Worm (Caenorhabditis elegans): ENCODE data around the gene F42A9.6.

The F42A9.6 gene

DNA sequence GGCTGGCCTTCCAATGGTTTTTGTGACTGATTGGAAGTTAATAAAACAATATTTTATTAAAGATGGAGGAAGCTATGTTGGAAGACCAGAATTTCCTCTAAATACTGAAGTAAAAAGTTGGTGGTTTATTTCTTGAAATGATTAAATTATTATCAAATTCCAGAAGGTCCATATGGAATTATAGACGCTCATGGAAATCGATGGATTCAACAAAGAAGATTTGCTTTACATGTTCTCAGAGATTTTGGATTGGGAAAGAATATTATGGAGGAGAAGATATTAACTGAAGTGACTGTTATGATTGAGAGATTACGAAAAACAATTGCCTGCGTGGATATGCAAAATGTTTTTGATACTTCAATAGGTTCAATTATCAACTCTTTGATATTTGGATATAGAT lies 6.3 kb downstream of the F42A9.6 start:
- TF ChIP-seq unc-62 (GFP tag; optimal IDR thresholded peaks at IDR 0.05) = no peak

DNA sequence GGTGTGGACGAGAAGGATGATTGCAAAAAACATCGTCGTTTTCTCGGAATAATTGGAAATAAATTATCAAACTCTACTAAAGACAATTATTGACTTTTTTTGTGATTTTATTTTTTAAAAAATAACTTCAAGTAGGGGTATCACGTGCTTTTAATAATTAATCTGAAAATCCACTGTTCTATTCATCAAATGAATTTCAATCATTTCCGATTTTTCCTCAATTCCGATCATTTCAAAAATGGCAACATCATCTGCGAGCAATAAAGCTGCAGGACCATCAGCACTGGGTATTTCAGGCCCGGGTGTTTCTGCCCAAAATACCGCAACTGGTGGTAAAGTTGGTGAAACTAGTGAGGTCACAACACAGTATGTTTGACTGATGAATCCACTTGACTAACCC lies 8.0 kb downstream of the F42A9.6 start, which contains the start of the genes F42A9.7 and F42A9.3:
F42A9.7 (minus strand) TSS at position 101 of the 400 bp plus-strand sequence.
F42A9.3 (plus strand) TSS at position 214 of the 400 bp plus-strand sequence.
- no peak for TF ChIP-seq unc-62 (GFP tag; optimal IDR thresholded peaks at IDR 0.05)

DNA sequence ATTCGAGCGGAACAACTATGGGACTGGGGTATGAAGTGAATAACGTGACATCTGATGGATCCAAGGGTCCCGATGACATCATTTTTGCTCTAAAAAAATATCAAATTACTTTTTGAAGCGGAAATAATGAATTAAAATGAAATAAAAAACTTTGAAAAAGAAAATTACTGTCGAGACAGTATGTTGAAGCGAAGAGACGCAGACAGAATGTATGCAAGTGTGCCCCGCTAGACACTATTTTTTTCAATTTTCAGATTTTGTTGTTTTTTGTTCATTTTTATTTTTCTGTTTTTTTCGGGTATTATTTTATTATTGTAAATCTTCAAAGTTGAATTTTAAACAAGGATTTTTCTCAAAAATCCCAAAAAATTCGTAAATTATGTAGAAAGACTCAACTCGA lies 9.7 kb downstream of the F42A9.6 start, which contains the start of gene F42A9.8:
F42A9.8 (minus strand) TSS at position 88 of the 400 bp plus-strand sequence.
- no peak for TF ChIP-seq unc-62 (GFP tag; optimal IDR thresholded peaks at IDR 0.05)

DNA sequence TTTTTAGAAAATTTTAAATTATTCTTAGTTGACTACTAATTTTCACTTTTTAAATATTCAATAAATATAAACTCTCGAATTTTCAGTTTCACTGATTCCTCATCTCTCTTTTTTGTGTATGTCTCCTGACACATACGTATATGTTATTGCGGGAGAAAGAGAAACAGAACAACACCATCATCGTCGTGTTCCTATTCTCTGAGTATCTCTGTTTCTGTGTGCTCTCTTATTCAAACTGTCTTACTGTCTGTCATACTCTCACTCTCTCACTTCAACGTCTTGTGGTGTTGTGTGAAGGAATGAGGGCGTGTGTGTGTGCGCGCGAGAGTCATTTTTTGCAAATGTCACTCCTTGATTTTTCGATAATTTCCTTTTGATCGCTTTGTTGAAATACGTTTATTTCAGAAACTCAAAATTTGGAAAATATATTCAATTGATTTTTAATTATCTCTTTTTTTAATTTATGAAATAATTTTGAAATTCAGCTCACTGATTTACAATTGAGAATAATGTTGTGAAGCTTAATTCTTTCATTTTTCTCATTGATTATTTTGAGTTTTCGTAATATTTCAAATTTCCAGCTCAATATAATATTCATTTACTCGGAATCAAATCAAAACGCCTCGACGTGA lies 11.2 kb downstream of the F42A9.6 start, which contains the start of gene lin-49:
lin-49 (plus strand) TSS at position 582 of the 632 bp plus-strand sequence.
- no peak for TF ChIP-seq unc-62 (GFP tag; optimal IDR thresholded peaks at IDR 0.05)

DNA sequence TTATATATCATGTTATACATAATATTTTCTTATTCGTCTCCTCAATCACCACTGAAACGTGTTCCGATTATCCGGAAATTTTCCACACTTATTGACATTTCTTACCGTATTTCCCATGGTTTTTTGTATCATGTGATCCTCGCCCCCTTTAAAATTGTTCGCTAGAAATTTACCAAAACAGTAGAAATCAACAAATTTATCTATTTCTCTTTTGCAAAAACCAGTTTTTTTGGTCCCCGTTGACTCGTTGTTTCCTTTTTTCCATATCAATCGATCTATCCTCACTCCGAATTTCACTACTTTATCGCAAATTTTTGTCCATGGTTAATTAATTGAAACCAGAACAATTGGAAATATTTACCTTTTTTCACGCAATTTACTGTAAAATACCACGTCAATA lies 16.7 kb downstream of the F42A9.6 start:
- no peak for TF ChIP-seq unc-62 (GFP tag; optimal IDR thresholded peaks at IDR 0.05)

DNA sequence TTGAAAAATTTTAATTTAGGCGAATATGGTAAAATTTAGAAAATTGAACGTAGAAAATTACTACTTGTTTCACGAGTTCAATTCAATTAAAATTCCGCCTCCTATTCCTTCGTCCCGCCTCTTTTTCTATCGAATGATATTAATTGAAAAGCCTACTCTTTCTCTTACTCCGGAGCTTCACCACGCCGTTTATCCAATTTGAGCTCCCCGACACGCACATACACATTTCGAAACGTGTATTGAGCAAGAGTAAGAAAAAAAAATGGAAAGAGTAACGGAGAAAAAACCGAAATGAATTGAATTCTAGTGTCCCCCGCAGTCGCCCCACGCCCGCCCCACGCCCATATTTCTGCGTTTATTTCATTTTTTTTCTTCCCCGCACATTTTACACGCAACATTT lies 17.3 kb downstream of the F42A9.6 start:
- no peak for TF ChIP-seq unc-62 (GFP tag; optimal IDR thresholded peaks at IDR 0.05)

DNA sequence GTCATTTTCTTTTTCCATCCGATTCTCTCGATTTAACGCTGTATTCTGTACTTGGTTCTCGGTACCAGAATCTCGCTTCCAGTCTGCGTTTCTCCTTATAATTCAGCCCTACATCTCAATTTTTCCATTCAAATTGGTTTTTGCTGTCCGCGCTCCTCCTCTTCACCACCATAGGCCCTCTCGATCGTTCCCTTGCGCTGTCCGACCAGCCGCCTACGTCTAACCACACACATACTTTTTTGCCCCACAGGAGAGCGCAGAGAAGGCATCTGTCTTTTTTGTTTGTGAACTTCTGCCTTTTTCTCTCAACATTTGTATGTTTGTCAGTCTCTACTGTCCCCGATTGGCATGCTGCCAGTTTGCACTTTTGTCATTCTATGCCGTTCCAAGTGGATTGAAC lies 18.3 kb downstream of the F42A9.6 start, which contains the start of gene F42A9.11:
F42A9.11 (plus strand) TSS at position 310 of the 400 bp plus-strand sequence.
- TF ChIP-seq unc-62 (GFP tag; optimal IDR thresholded peaks at IDR 0.05) = no peak

DNA sequence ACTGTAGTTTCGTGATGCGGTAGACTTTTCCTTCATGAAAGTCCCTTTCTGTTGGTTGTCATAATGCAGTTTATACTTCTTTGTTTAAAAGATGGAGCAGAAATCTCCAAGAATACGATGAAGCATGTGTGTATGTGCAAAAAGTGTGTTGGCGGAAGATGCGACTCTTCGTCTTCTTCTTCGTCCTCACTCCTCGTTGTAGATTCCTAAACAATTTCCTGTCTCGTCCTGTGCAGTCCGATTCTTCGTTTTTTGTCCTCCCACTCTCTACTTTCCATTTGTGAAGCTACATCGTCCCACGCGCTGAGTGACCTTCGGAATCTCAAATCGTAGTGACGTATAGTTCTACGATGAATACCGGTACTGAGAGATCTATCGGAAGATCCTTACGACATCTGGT lies 19.2 kb downstream of the F42A9.6 start:
- no peak for TF ChIP-seq unc-62 (GFP tag; optimal IDR thresholded peaks at IDR 0.05)

DNA sequence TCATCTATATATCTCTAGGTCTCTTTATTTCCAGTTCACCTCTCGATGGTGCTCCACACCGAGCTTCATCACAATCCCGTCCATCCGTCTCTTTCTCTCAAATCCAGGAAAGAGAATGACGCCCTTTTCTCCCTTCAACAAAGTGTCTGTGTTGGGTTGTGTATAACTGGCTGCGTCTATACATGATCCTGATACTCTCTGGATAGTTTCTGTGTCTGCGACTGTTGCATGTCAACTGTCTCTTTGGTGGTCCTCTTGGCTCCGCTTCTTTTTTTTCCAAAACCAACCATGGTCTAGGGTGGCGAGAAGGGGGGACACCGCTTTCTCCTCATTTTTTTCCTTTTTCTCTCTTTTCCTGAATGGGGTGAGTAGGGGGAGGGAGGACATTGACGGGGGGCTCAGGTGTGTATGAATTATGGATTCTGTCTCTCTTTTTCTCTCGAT lies 20.6 kb downstream of the F42A9.6 start:
- TF ChIP-seq unc-62 (GFP tag; optimal IDR thresholded peaks at IDR 0.05) = no peak

DNA sequence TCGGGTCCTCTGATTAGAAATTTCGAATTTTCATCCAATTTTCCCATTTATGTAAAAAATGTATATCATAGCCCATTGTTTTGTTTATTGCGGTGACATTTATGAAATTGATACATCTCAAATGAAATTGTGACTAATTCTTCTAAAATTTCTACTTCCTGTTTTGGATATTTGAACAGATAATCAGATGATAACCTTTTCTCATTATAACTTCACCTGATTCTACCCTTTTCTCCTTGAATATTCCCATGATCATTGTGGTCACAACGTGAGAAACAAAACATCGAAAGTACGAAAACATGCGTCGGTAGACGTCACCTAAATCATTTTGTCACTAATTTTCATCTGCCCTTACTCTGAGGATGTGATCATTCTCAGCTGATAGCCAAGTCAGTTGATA lies 21.2 kb downstream of the F42A9.6 start:
- no peak for TF ChIP-seq unc-62 (GFP tag; optimal IDR thresholded peaks at IDR 0.05)

DNA sequence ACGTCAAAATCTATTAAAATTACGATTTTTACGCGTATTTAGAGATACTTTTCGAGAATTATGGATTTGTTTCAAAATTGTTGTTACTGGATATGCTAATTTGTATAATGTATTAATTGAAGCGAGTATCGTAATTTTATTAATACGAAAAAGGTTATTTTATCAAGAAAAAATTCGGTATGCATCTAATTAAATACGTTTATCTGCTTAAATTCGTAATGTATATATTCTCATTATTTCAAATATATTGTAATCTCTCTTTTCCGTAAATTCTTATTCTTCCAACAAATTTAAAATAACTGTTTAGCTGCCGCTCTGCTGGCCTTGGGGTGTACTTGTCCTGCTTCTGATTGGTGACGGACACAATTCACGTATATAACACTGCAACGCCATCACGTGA lies 22.0 kb downstream of the F42A9.6 start, which contains the start of gene dgk-4:
dgk-4 (plus strand) TSS at position 301 of the 400 bp plus-strand sequence.
- TF ChIP-seq unc-62 (GFP tag; optimal IDR thresholded peaks at IDR 0.05) = no peak

DNA sequence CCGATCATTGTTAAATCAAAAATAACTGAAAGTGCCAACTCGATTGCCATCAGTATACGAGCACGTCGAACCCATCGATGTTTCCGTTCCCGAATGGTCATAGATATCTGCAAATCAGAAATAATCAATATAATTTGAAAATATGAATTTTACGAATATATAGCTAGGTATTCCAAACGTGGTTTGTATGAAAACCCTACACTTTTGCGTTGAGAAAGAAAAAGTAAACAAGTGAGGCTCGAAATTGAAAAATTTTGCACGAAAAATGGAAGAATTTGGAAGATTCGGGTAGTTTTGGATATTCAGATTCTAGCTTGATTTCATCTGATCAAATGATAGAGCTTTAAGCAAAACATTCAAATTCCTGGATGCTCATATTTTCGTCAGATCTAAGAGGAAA lies 29.7 kb downstream of the F42A9.6 start, which contains the start of gene F42A9.9:
F42A9.9 (minus strand) TSS at position 101 of the 400 bp plus-strand sequence.
- TF ChIP-seq unc-62 (GFP tag; optimal IDR thresholded peaks at IDR 0.05) = no peak

DNA sequence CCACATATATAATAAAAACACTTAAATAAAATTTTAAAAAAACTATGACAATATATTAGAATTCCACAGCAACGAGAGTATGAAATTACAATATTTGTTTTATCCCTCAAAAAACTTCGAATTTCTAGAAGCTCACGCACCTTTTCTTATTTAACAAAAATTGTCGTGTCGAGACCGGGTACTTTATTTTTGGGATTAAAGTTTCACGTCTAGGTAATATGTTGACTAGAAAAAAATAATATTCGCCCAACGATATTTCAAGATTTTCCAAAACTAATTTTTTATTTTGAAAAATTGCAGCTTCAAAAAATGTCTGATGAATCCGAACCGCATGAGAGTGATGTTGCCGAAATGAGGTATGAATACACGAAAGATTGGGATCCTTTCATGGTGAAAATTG lies 35.4 kb downstream of the F42A9.6 start, which contains the start of gene C49C8.3:
C49C8.3 (plus strand) TSS at position 301 of the 400 bp plus-strand sequence.
- TF ChIP-seq unc-62 (GFP tag; optimal IDR thresholded peaks at IDR 0.05) = no peak

DNA sequence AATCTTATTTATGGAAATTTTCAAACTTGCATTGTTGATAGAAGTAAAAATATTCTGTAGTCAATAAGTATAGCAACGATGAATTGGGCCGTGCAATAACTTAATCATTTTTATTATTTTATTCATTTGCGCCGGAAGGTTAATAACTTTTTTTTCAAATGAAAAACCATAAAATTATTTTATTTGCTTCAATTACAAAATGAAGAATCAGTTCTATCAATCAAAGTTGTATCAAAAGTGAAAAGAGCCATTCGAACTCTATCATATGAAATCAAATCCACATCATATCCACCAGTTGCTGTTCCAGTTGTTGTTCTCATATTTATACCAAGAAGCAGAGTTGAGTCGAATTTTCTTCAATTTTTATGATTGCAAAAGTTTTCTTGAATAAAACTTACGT lies 39.5 kb downstream of the F42A9.6 start, which contains the start of gene cyp-33E1:
cyp-33E1 (minus strand) TSS at position 101 of the 400 bp plus-strand sequence.
- no peak for TF ChIP-seq unc-62 (GFP tag; optimal IDR thresholded peaks at IDR 0.05)

DNA sequence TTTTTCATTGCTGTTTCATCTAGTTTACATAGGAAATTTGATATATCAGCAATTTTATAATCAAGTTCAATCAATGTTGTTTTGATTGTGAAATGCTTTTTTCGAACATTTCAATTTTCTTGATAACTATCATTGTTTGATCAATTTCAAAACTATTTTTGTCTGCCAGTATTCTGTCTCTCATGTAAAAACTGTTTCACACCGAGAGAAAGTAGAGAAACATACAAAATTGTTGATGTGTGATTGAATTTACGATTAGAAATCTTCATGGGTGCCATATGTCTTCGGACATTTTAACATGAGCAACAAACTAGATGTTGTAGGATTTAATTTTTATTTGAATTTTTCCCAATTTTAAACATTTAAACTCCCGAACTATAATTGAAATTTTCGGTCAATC lies 41.7 kb downstream of the F42A9.6 start, which contains the start of gene C49C8.2:
C49C8.2 (plus strand) TSS at position 393 of the 400 bp plus-strand sequence.
- TF ChIP-seq unc-62 (GFP tag; optimal IDR thresholded peaks at IDR 0.05) = no peak

DNA sequence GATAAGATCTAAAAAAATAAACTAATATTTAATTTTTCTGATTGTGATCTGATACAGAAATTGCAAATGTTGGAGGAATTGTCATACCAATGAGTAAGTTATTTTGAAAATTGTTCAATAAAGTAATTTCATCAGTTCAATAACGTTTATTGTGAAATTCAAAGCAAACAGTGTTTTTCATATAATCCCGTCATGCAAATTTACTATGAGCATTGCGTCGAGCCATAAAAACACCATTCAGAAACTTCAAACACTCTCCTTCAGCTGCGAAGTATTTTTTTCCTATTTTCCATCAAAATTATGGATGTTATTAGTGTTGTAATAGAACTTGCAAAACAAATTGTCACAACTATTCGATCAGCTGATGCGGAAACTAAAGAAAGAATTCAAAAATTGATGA lies 42.8 kb downstream of the F42A9.6 start, which contains the start of gene C49C8.8:
C49C8.8 (plus strand) TSS at position 301 of the 400 bp plus-strand sequence.
- no peak for TF ChIP-seq unc-62 (GFP tag; optimal IDR thresholded peaks at IDR 0.05)

DNA sequence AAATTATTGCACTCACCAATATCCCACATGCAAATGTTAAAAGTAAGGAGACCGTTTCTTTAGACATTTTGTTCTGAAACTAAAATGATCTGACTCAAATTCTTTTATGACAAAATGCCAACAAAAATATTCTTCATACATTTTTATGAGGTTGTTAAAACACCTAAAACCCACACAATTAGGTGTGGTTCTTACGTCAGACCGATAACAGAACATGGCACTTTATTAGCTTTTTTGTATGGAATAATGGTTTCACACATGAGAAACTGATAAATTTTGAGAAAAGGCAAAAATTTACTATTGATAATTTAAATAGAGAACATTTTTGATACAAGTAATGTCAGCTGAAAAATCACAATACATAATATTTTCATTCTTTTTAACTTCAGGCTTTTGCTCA lies 44.6 kb downstream of the F42A9.6 start, which contains the start of gene C49C8.5:
C49C8.5 (minus strand) TSS at position 73 of the 400 bp plus-strand sequence.
- no peak for TF ChIP-seq unc-62 (GFP tag; optimal IDR thresholded peaks at IDR 0.05)
